Fruit fly (Drosophila melanogaster): ENCODE data around the gene Mnt.

- TF ChIP-seq Dif (GFP tag; optimal IDR thresholded peaks at IDR 0.05; ENCODE audit: partially characterized antibody) (peak; percentile 93), h (GFP tag; optimal IDR thresholded peaks at IDR 0.05) (peak; percentile 61), pan (optimal IDR thresholded peaks at IDR 0.05) (no peak), br (GFP tag; optimal IDR thresholded peaks at IDR 0.05) (peak; percentile 27), Dfd (GFP tag; optimal IDR thresholded peaks at IDR 0.05) (peak; percentile 4), sv (GFP tag; optimal IDR thresholded peaks at IDR 0.05) (no peak), usp (GFP tag; optimal IDR thresholded peaks at IDR 0.05) (no peak), Hr83 (GFP tag; optimal IDR thresholded peaks at IDR 0.05; ENCODE audit: poor library complexity, severe bottlenecking) (peak; percentile 46), rgr (GFP tag; optimal IDR thresholded peaks at IDR 0.05) (peak; percentile 2), Abd-B (GFP tag; optimal IDR thresholded peaks at IDR 0.05) (no peak), tai (GFP tag; optimal IDR thresholded peaks at IDR 0.05) (no peak), dmrt93B (GFP tag; optimal IDR thresholded peaks at IDR 0.05) (no peak), jim (GFP tag; optimal IDR thresholded peaks at IDR 0.05) (no peak)
These were observed 47.1 kb downstream of the Mnt start for dm6 chrX:3718592-3719267.
